Fruit fly (Drosophila melanogaster) whole organism, adult: ENCODE measurements around the gene CG15046.

ENCODE experiments used
- CG11617 ChIP-seq: fragments of 200-800 bp; sonication (Bioruptor generic); optimal IDR thresholded peaks from 2 replicates; lab custom pipeline; 2017; ENCODE audit warnings: mild to moderate bottlenecking, missing biosample characterization, missing genetic modification reagents, missing genetic modification characterization
- CG12768 ChIP-seq: fragments of 200-800 bp; sonication (Bioruptor generic); optimal IDR thresholded peaks from 2 replicates; lab custom pipeline; 2017; ENCODE audit warnings: missing biosample characterization, missing genetic modification characterization, mild to moderate bottlenecking, moderate library complexity, missing genetic modification reagents
- CG14711 ChIP-seq: fragments of 200-800 bp; sonication (Bioruptor generic); optimal IDR thresholded peaks from 2 replicates; lab custom pipeline; 2018; ENCODE audit warnings: missing biosample characterization, mild to moderate bottlenecking, missing genetic modification characterization, moderate library complexity
- CG1620 ChIP-seq: fragments of 200-800 bp; sonication (Bioruptor generic); optimal IDR thresholded peaks from 2 replicates; lab custom pipeline; 2016; ENCODE audit warnings: missing biosample characterization, missing genetic modification characterization
- CG33017 ChIP-seq: fragments of 200-800 bp; sonication (Bioruptor generic); optimal IDR thresholded peaks from 2 replicates; lab custom pipeline; 2018; ENCODE audit warnings: missing biosample characterization, mild to moderate bottlenecking, missing genetic modification characterization, moderate library complexity
- CG5204 ChIP-seq: fragments of 200-800 bp; sonication (Bioruptor generic); optimal IDR thresholded peaks from 2 replicates; lab custom pipeline; 2016; ENCODE audit warnings: missing biosample characterization, missing genetic modification characterization
- CG7045 ChIP-seq: fragments of 200-800 bp; sonication (Bioruptor generic); optimal IDR thresholded peaks from 2 replicates; lab custom pipeline; 2017; ENCODE audit warnings: missing biosample characterization, mild to moderate bottlenecking, missing genetic modification characterization
- CG7101 ChIP-seq: fragments of 200-800 bp; sonication (Bioruptor generic); optimal IDR thresholded peaks from 2 replicates; lab custom pipeline; 2018; ENCODE audit warnings: missing biosample characterization, mild to moderate bottlenecking, missing genetic modification characterization, moderate library complexity
- Clk ChIP-seq: fragments of 200-800 bp; sonication (Bioruptor generic); optimal IDR thresholded peaks from 2 replicates; lab custom pipeline; 2017; ENCODE audit warnings: missing biosample characterization, missing genetic modification characterization
- Crg-1 ChIP-seq: fragments of 200-800 bp; sonication (Bioruptor generic); optimal IDR thresholded peaks from 2 replicates; lab custom pipeline; 2016; ENCODE audit warnings: missing biosample characterization, missing genetic modification characterization
- Hr96 ChIP-seq: fragments of 200-800 bp; sonication (Bioruptor generic); optimal IDR thresholded peaks from 2 replicates; lab custom pipeline; 2016; ENCODE audit warnings: missing biosample characterization, missing genetic modification characterization
- Mnt ChIP-seq: fragments of 200-800 bp; sonication (Bioruptor generic); optimal IDR thresholded peaks from 2 replicates; lab custom pipeline; 2016; ENCODE audit warnings: missing biosample characterization, mild to moderate bottlenecking, missing genetic modification characterization
- bab1 ChIP-seq: fragments of 200-800 bp; sonication (Bioruptor generic); optimal IDR thresholded peaks from 3 replicates; lab custom pipeline; 2019; ENCODE audit warnings: missing biosample characterization, mild to moderate bottlenecking, missing genetic modification characterization, moderate library complexity
- cic ChIP-seq: fragments of 200-800 bp; sonication (Bioruptor generic); optimal IDR thresholded peaks from 2 replicates; lab custom pipeline; 2017; ENCODE audit warnings: missing biosample characterization, mild to moderate bottlenecking, missing genetic modification characterization, moderate library complexity
- cnc ChIP-seq, 2 experiments: fragments of >200 bp; optimal IDR thresholded peaks; 2 replicates each; lab custom pipeline; 2017
- kay ChIP-seq: fragments of 200-800 bp; sonication (Bioruptor generic); peaks from one replicate; lab custom pipeline; 2016; ENCODE audit warnings: missing biosample characterization, missing genetic modification characterization, borderline replicate concordance
- ovo ChIP-seq: fragments of 200-800 bp; sonication (Bioruptor generic); optimal IDR thresholded peaks from 2 replicates; lab custom pipeline; 2016; ENCODE audit warnings: missing biosample characterization, missing genetic modification characterization
- pad ChIP-seq: fragments of 200-800 bp; sonication (Bioruptor generic); optimal IDR thresholded peaks from 3 replicates; lab custom pipeline; 2017; ENCODE audit warnings: missing biosample characterization, missing genetic modification characterization, mild to moderate bottlenecking, moderate library complexity, missing genetic modification reagents
- tj ChIP-seq: fragments of 200-800 bp; sonication (Bioruptor generic); optimal IDR thresholded peaks from 3 replicates; lab custom pipeline; 2017; ENCODE audit warnings: missing biosample characterization, mild to moderate bottlenecking, missing genetic modification characterization, moderate library complexity
- toe ChIP-seq: fragments of 200-800 bp; sonication (Bioruptor generic); optimal IDR thresholded peaks from 2 replicates; lab custom pipeline; 2016; ENCODE audit warnings: missing biosample characterization, missing genetic modification characterization

Gene CG15046

dm6 chrX:18483261-18484218, 5.9 kb downstream of the CG15046 start, which contains the start of gene Hayan:
Hayan (minus strand) TSS chrX:18483772.
- no peak for TF ChIP-seq CG11617 (GFP tag; lab: Kevin White, UChicago)
- no peak for TF ChIP-seq kay (GFP tag; lab: Kevin White, UChicago)
- TF ChIP-seq cic (GFP tag; lab: Kevin White, UChicago) = no peak
- no peak for TF ChIP-seq Hr96 (GFP tag; lab: Kevin White, UChicago)
- no peak for TF ChIP-seq Clk (GFP tag; lab: Kevin White, UChicago)
- TF ChIP-seq CG33017 (tag; lab: Kevin White, UChicago) = no peak
- TF ChIP-seq tj = no peak
- no peak for TF ChIP-seq CG14711 (tag; lab: Kevin White, UChicago)

dm6 chrX:18482537-18482936, 6.9 kb downstream of the CG15046 start:
- TF ChIP-seq ovo (no peak), Mnt (GFP tag; lab: Kevin White, UChicago) (no peak), CG12768 (GFP tag; lab: Kevin White, UChicago) (no peak), bab1 (GFP tag; lab: Kevin White, UChicago) (no peak), toe (GFP tag; lab: Kevin White, UChicago) (no peak), Hr96 (GFP tag; lab: Kevin White, UChicago) (no peak), CG7045 (no peak)

DNA sequence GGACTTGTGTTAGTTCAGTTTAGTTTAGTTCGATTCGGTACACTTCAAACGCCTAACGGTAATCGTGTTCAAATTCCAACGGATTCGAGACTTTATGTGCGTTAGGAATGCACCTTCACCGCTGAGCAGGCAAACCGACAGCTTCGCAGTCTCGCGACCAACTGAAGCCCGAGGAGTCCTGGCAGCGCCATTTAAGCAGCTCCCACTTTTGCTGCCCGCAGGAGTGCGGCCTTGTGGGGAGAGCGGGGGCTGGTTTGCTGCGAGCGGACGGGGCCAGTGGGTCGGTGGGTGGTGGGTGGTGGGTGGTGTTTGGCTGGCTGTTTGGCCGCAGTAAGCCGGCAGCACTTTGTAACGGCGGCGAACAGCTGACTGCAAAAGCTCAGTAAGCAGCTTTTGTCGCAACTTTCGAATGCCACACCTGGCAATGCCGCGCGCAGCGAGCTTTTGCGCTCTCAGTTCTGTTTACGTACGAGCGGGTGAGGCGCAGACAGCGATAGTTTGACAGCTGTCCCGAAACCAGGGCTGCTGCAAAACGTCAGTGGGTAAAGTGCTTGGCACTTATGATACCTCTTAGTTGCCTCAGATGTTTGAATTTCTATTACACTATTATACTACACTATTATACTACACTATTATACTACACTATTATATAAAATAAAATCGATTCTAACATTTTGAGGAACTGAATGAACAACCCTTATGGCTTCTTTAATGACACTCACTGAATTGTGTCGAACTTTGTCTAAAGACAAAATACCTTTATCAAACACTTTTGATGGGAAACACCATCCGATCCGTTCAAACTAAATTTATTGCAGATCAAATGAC, 9.9 kb downstream of the CG15046 start, which contains the start of gene CG32547:
TSS of gene CG32547 (minus strand) at position 181 of the 828 bp plus-strand sequence.
- TF ChIP-seq CG7101 (tag; lab: Kevin White, UChicago) (peak; percentile 0), Clk (GFP tag; lab: Kevin White, UChicago) (no peak), CG7045 (no peak), pad (peak; percentile 15), cic (GFP tag; lab: Kevin White, UChicago) (no peak), cnc (optimal IDR thresholded peaks at IDR 0.05; lab: Kevin White, UChicago) (no peak), CG14711 (tag; lab: Kevin White, UChicago) (peak; percentile 29), ovo (no peak), tj (no peak), Hr96 (GFP tag; lab: Kevin White, UChicago) (no peak), CG5204 (no peak), Crg-1 (GFP tag; lab: Kevin White, UChicago) (no peak), kay (GFP tag; lab: Kevin White, UChicago) (no peak), CG1620 (GFP tag; lab: Kevin White, UChicago) (no peak), CG12768 (GFP tag; lab: Kevin White, UChicago) (no peak), toe (GFP tag; lab: Kevin White, UChicago) (no peak), Mnt (GFP tag; lab: Kevin White, UChicago) (no peak), bab1 (GFP tag; lab: Kevin White, UChicago) (peak; percentile 57), CG11617 (GFP tag; lab: Kevin White, UChicago) (no peak), CG33017 (tag; lab: Kevin White, UChicago) (no peak)

dm6 chrX:18467881-18468280, 21.5 kb downstream of the CG15046 start:
- TF ChIP-seq CG5204 = no peak

DNA sequence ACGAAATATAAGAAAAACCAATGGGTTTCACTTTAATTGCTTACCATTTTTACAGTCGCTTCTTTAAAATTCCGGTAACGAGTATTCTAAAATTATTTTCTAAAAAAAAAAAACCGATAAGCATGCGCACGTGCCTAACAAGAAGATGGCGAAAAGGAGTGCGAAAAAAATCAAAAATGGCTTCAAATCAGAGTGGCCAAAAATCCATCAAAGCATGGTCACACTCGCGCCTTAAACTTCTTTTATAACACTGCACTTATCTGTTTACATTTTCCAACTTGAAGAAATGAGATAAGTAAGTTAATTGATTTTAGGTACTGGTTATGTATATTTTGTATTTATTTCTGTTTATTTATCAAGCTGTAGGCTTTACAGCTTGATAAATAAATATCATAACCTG, 29.1 kb downstream of the CG15046 start, which contains the start of gene CG43843:
TSS of gene CG43843 (minus strand) at position 101 of the 400 bp plus-strand sequence.
- TF ChIP-seq Clk (GFP tag; lab: Kevin White, UChicago) (no peak), CG5204 (no peak), CG14711 (tag; lab: Kevin White, UChicago) (no peak), cnc (optimal IDR thresholded peaks at IDR 0.05; lab: Kevin White, UChicago) (no peak), cic (GFP tag; lab: Kevin White, UChicago) (no peak)

dm6 chrX:18452717-18453116, 36.7 kb downstream of the CG15046 start:
- TF ChIP-seq CG7045 (no peak), Clk (GFP tag; lab: Kevin White, UChicago) (no peak)

DNA sequence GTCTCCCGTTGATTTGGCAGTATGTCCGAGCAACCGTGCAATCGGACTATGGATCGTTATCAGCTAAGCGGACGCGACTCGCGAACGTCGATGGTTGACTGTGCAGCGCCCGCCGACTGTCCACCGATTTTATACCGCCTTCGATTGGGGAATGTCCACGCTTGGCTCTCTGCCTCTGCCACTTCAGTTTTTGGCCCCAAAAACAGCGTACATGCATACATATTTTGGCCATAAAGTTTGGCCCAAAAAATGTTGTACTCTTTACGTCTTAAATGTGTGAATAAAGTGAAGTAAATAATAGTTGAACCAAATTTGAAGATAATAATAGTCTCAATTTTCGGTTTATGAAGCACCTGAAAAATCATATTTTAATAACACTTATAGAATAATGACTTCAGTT, 48.9 kb downstream of the CG15046 start, which contains the start of gene CG32548:
TSS of gene CG32548 (minus strand) at position 101 of the 400 bp plus-strand sequence.
- TF ChIP-seq toe (GFP tag; lab: Kevin White, UChicago) (no peak), Crg-1 (GFP tag; lab: Kevin White, UChicago) (no peak)
